Worm (Caenorhabditis elegans): ENCODE measurements around the gene grl-8.
A peak's percentile ranks its signal among the peaks of the same experiment; 100 is the strongest.

grl-8 gene

DNA sequence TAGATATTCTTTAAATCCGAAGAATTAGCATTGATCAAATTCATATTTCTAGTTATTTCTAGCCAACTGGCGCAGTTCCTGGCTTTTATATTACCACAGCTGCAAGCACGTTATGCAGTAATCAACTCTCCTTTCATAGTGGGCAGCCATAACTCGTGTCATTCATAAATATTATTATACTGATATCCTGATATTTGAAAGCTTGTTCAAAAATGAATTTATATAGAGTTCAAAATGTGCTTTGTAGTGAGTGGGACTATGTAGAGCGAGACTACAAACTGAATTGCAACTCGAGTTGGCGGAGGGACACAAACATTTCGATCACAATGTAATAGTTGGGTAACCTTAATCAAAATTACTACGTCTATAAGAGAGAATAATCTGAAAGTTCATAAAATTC is 38.8 kb upstream of the grl-8 start, which contains the start of gene srh-30:
Gene srh-30, minus strand, starts transcription at position 101 of the 400 bp plus-strand sequence.
- TF ChIP-seq syd-9 (tag; optimal IDR thresholded peaks at IDR 0.05) (no peak), ceh-2 (tag; optimal IDR thresholded peaks at IDR 0.05) (no peak), ceh-22 (tag; optimal IDR thresholded peaks at IDR 0.05) (no peak), F13H6.1 (tag; optimal IDR thresholded peaks at IDR 0.05) (no peak), ahr-1 (tag; optimal IDR thresholded peaks at IDR 0.05) (no peak), mec-3 (tag; optimal IDR thresholded peaks at IDR 0.05; ENCODE audit: borderline replicate concordance) (no peak), ceh-14 (tag; optimal IDR thresholded peaks at IDR 0.05) (no peak), C08G9.2 (tag; optimal IDR thresholded peaks at IDR 0.05) (no peak), ceh-6 (GFP tag; optimal IDR thresholded peaks at IDR 0.05) (no peak), dve-1 (tag; optimal IDR thresholded peaks at IDR 0.05) (no peak), pat-9 (tag; optimal IDR thresholded peaks at IDR 0.05) (no peak), fkh-10 (GFP tag; optimal IDR thresholded peaks at IDR 0.05) (no peak), hlh-15 (tag; optimal IDR thresholded peaks at IDR 0.05) (no peak), dmd-4 (tag; optimal IDR thresholded peaks at IDR 0.05; ENCODE audit: borderline replicate concordance) (no peak), pros-1 (tag; optimal IDR thresholded peaks at IDR 0.05) (no peak), unc-86 (tag; optimal IDR thresholded peaks at IDR 0.05) (no peak)

DNA sequence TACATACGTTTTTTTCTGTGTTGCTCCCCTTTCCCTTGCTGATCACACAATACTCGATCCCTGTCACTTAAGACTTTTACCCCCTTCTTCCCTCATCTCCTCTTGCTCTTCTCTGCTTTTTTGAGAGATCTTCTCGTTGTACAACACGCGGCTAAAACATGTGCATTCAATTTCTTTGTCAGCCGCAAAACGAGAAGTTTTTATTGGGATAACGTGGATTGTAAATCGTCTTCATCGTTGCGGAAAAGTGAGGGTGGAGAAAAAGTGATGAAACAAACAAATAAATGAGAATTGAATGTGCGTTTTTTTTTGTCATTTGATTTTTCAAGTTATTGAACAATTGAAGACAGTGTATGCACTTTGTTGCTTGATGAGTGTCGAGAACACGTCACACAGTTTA is 36.5 kb upstream of the grl-8 start:
- no peak for TF ChIP-seq fkh-6 (tag; optimal IDR thresholded peaks at IDR 0.05)
- no peak for TF ChIP-seq nfya-1 (tag; optimal IDR thresholded peaks at IDR 0.05)
- TF ChIP-seq dmd-4 (tag; optimal IDR thresholded peaks at IDR 0.05; ENCODE audit: borderline replicate concordance), result no peak
- no peak for TF ChIP-seq ceh-48 (tag; optimal IDR thresholded peaks at IDR 0.05)
- TF ChIP-seq tbx-2 (tag; optimal IDR thresholded peaks at IDR 0.05), result no peak
- no peak for TF ChIP-seq ceh-30 (tag; optimal IDR thresholded peaks at IDR 0.05)
- TF ChIP-seq ceh-9 (tag; optimal IDR thresholded peaks at IDR 0.05), result no peak
- TF ChIP-seq sdc-2 (tag; optimal IDR thresholded peaks at IDR 0.05), result no peak
- TF ChIP-seq ceh-34 (tag; optimal IDR thresholded peaks at IDR 0.05), result no peak
- no peak for TF ChIP-seq odd-2 (tag; optimal IDR thresholded peaks at IDR 0.05)
- no peak for TF ChIP-seq unc-3 (GFP tag; conservative IDR thresholded peaks at IDR 0.05)
- TF ChIP-seq unc-3 (tag; optimal IDR thresholded peaks at IDR 0.05), result no peak

DNA sequence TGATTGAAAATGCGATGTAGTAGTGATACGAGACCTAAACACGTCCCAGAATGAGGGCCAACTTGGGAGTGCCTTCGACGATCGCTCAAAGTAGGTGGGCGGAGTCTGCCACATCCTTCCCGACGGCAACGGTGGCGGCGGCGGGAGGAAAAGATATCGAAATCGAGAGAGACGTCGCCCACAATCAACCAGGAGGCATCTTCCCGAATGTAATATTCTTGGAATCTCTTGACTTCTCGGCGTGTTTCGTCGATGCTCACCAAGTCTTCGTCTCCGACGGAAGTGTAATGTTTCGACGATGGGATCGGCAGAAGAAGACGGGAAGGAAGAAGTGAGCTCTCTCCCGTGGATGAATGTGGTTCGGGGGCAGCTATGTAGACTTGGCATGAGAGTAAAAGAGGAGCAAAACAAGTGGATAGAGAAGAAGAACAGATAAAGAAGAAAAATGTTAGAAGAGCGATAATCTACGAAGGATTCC is 35.6 kb upstream of the grl-8 start, which contains the start of the genes T25F10.1 and clik-1:
Gene T25F10.1, plus strand, starts transcription at position 51 of the 478 bp plus-strand sequence.
Gene clik-1, minus strand, starts transcription at position 281 of the 478 bp plus-strand sequence.
- TF ChIP-seq rnt-1 (tag; optimal IDR thresholded peaks at IDR 0.05) (peak; percentile 65), fkh-6 (tag; optimal IDR thresholded peaks at IDR 0.05) (no peak), ceh-34 (tag; optimal IDR thresholded peaks at IDR 0.05) (peak; percentile 41), F13H6.1 (tag; optimal IDR thresholded peaks at IDR 0.05) (peak; percentile 19), unc-55 (GFP tag; optimal IDR thresholded peaks at IDR 0.05) (peak; percentile 7), ceh-48 (tag; optimal IDR thresholded peaks at IDR 0.05) (no peak), ceh-18 (tag; optimal IDR thresholded peaks at IDR 0.05) (peak; percentile 89)

DNA sequence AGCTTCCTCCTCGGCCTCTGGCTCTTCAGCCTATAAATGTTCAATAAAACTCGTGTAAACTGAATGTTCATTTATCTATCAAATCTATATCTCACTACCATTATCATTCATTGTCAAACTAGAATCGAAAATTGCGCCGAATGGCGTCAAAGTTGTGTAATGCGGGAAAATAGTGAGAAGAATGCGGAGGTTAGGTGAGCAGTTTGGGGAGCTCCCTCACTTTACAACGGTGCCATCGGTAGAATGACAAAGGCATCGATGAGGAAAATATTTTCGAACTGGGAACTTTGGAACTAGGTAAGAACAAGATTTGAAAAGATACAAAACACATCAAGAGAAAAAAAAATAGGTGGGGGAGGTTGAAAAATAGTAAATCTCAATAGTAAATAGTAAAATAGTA is 34.7 kb upstream of the grl-8 start:
- TF ChIP-seq ceh-2 (tag; optimal IDR thresholded peaks at IDR 0.05) (no peak), rnt-1 (tag; optimal IDR thresholded peaks at IDR 0.05) (no peak), ttx-3 (tag; optimal IDR thresholded peaks at IDR 0.05) (no peak), tbx-7 (tag; optimal IDR thresholded peaks at IDR 0.05) (no peak), che-1 (tag; optimal IDR thresholded peaks at IDR 0.05) (no peak), nhr-232 (tag; optimal IDR thresholded peaks at IDR 0.05) (no peak), tbx-2 (tag; optimal IDR thresholded peaks at IDR 0.05) (no peak)

DNA sequence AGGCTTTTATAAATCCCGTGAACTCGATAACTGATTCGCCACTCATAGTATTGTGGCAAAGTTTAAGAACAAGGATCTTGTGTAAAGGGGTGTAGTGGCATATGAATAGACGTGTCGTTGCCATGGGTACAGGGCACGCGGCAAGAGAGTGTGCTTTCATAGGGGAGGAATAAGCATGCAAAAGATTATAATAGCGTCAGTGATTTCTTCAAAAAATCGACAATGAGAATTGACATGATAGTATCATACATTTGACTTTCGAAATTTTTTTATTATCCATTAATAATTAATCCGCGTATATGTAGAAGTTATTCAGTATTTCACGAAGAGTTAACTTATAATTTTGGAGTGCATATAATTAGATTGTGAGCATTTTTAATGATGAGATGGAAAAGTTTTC is 32.1 kb upstream of the grl-8 start, which contains the start of gene bbs-8:
Gene bbs-8, minus strand, starts transcription at position 101 of the 400 bp plus-strand sequence.
- TF ChIP-seq ceh-6 (GFP tag; optimal IDR thresholded peaks at IDR 0.05) (no peak), hlh-30 (tag; optimal IDR thresholded peaks at IDR 0.05; ENCODE audit: insufficient read depth) (no peak), ahr-1 (tag; optimal IDR thresholded peaks at IDR 0.05) (no peak), hlh-6 (tag; optimal IDR thresholded peaks at IDR 0.05) (no peak), dmd-4 (tag; optimal IDR thresholded peaks at IDR 0.05; ENCODE audit: borderline replicate concordance) (no peak), ceh-24 (tag; optimal IDR thresholded peaks at IDR 0.05) (no peak), ztf-16 (tag; optimal IDR thresholded peaks at IDR 0.05) (no peak), lin-11 (tag; optimal IDR thresholded peaks at IDR 0.05) (no peak), tbx-2 (tag; optimal IDR thresholded peaks at IDR 0.05) (no peak), pax-1 (tag; optimal IDR thresholded peaks at IDR 0.05) (no peak), ceh-31 (tag; optimal IDR thresholded peaks at IDR 0.05) (no peak), pros-1 (tag; optimal IDR thresholded peaks at IDR 0.05) (no peak), T23F11.4 (GFP tag; optimal IDR thresholded peaks at IDR 0.05) (no peak), pat-9 (tag; optimal IDR thresholded peaks at IDR 0.05) (no peak), dve-1 (tag; optimal IDR thresholded peaks at IDR 0.05) (no peak), syd-9 (tag; optimal IDR thresholded peaks at IDR 0.05) (no peak)

All from whole organism, late embryonic.